Worm (Caenorhabditis elegans) whole organism, early embryonic: ENCODE results near the gene ZK899.3.

ENCODE experiments used
- B0310.2 ChIP-seq: sonication (generic microtip); optimal IDR thresholded peaks from 2 replicates; lab custom pipeline; 2016; ENCODE audit warnings: mild to moderate bottlenecking, missing genetic modification characterization, missing compliant biosample characterization
- ceh-36 ChIP-seq: sonication (generic microtip); optimal IDR thresholded peaks from 2 replicates; lab custom pipeline; 2016; ENCODE audit warnings: missing genetic modification characterization, inconsistent platforms, missing compliant biosample characterization
- flt-1 ChIP-seq: fragments of 200-800 bp; sonication (Bioruptor generic); IDR thresholded peaks from 2 replicates; pipeline ENCODE4 v1.3.6; 2022; ENCODE audit warnings: missing genetic modification characterization, missing compliant biosample characterization
- hmbx-1 ChIP-seq: sonication (generic microtip); optimal IDR thresholded peaks from 2 replicates; lab custom pipeline; 2016; ENCODE audit warnings: mild to moderate bottlenecking, missing genetic modification characterization, missing compliant biosample characterization
- sea-1 ChIP-seq: fragments of 200-800 bp; sonication (Bioruptor generic); conservative IDR thresholded peaks from 2 replicates; pipeline ENCODE4 v1.3.6; 2022; ENCODE audit warnings: missing genetic modification characterization, missing compliant biosample characterization

DNA sequence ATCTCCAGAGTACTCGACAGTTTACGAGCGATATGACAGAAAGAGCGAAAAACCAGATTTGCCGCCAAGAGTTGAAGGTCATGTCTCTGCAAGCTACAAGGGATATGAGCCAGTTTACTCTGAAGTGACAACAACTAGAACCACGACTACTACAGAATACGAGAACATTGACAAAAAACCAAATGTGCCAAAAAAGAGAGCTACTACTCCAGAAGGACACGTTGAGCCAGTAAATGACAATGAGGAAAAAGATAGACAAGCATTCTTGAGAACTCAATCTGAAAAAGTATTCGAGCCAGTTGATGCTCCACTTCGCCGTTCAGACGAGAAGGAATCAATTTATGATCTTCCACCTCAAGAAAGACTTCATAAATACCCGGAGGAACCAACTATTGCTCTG lies 35.6 kb upstream of the ZK899.3 start:
- TF ChIP-seq ceh-36 = no peak
- TF ChIP-seq sea-1 (GFP tag; lab: Robert Waterston, UW) = no peak
- no peak for TF ChIP-seq B0310.2 (tag; lab: Kevin White, UChicago)
- no peak for TF ChIP-seq hmbx-1 (tag; lab: Kevin White, UChicago)
- TF ChIP-seq flt-1 (GFP tag; lab: Robert Waterston, UW) = no peak
